Fruit fly (Drosophila melanogaster) whole organism, embryonic: ENCODE measurements around the gene mib2.
A peak's percentile ranks its signal among the peaks of the same experiment; 100 is the strongest.

Source experiments
- Adf1 ChIP-seq: fragments of 200-800 bp; sonication (Bioruptor generic); IDR thresholded peaks from 2 replicates; pipeline ENCODE4 v1.3.6; 2022; ENCODE audit warnings: missing biosample characterization, missing genetic modification characterization
- CG10267 ChIP-seq: fragments of 200-800 bp; sonication (Bioruptor generic); optimal IDR thresholded peaks from 2 replicates; lab custom pipeline; 2018; ENCODE audit warnings: missing biosample characterization, mild to moderate bottlenecking, missing genetic modification characterization, moderate library complexity
- CG10274 ChIP-seq: fragments of 200-800 bp; sonication (Bioruptor generic); optimal IDR thresholded peaks from 3 replicates; lab custom pipeline; 2017; ENCODE audit warnings: missing biosample characterization, mild to moderate bottlenecking, missing genetic modification characterization
- CG10366 ChIP-seq: fragments of 200-800 bp; sonication (Bioruptor generic); IDR thresholded peaks from 2 replicates; pipeline ENCODE4 v1.3.6; 2022; ENCODE audit warnings: missing biosample characterization, missing genetic modification characterization
- CG11723 ChIP-seq: fragments of 200-800 bp; sonication (Bioruptor generic); optimal IDR thresholded peaks from 2 replicates; lab custom pipeline; 2017; ENCODE audit warnings: missing biosample characterization, mild to moderate bottlenecking, missing genetic modification characterization
- CG12659 ChIP-seq: fragments of 200-800 bp; sonication (Bioruptor generic); optimal IDR thresholded peaks from 3 replicates; lab custom pipeline; 2017; ENCODE audit warnings: mild to moderate bottlenecking, missing biosample characterization, missing genetic modification reagents, missing genetic modification characterization
- CG14860 ChIP-seq: fragments of 200-800 bp; sonication (Bioruptor generic); IDR thresholded peaks from 3 replicates; pipeline ENCODE4 v1.3.6; 2022; ENCODE audit warnings: missing biosample characterization, missing genetic modification characterization; ENCODE audit not compliant: partially characterized antibody
- CG16863 ChIP-seq: fragments of 200-800 bp; sonication (Bioruptor generic); optimal IDR thresholded peaks from 3 replicates; lab custom pipeline; 2016; ENCODE audit warnings: missing biosample characterization, missing genetic modification characterization
- CG17328 ChIP-seq: fragments of 200-800 bp; sonication (Bioruptor generic); IDR thresholded peaks from 2 replicates; pipeline ENCODE4 v1.3.6; 2022; ENCODE audit warnings: missing biosample characterization, missing genetic modification characterization
- CG17568 ChIP-seq: fragments of 200-800 bp; sonication (Bioruptor generic); optimal IDR thresholded peaks from 2 replicates; lab custom pipeline; 2018; ENCODE audit warnings: missing biosample characterization, mild to moderate bottlenecking, missing genetic modification characterization, moderate library complexity
- CG18262 ChIP-seq: fragments of 200-800 bp; optimal IDR thresholded peaks from 3 replicates; lab custom pipeline; 2019; ENCODE audit warnings: missing biosample characterization, mild to moderate bottlenecking, missing genetic modification characterization, moderate library complexity
- CG31224 ChIP-seq: fragments of 200-800 bp; sonication (Bioruptor generic); IDR thresholded peaks from 2 replicates; pipeline ENCODE4 v1.3.6; 2022; ENCODE audit warnings: missing biosample characterization, missing genetic modification characterization
- CG34376 ChIP-seq: fragments of 200-800 bp; sonication (Bioruptor generic); optimal IDR thresholded peaks from 2 replicates; lab custom pipeline; 2018; ENCODE audit warnings: missing biosample characterization, mild to moderate bottlenecking, missing genetic modification characterization
- CG3847 ChIP-seq: fragments of 200-800 bp; sonication (Bioruptor generic); IDR thresholded peaks from 2 replicates; pipeline ENCODE4 v1.3.6; 2022; ENCODE audit warnings: missing biosample characterization, missing genetic modification characterization
- CG4617 ChIP-seq: fragments of 200-800 bp; sonication (Bioruptor generic); optimal IDR thresholded peaks from 3 replicates; lab custom pipeline; 2016; ENCODE audit warnings: missing biosample characterization, missing genetic modification characterization, borderline replicate concordance
- CG6254 ChIP-seq: fragments of 200-800 bp; sonication (Bioruptor generic); optimal IDR thresholded peaks from 3 replicates; lab custom pipeline; 2017; ENCODE audit warnings: mild to moderate bottlenecking, missing biosample characterization, missing genetic modification reagents, missing genetic modification characterization
- CG6854 ChIP-seq: fragments of 200-800 bp; sonication (Bioruptor generic); optimal IDR thresholded peaks from 3 replicates; lab custom pipeline; 2017; ENCODE audit warnings: missing biosample characterization, mild to moderate bottlenecking, missing genetic modification characterization
- CG7786 ChIP-seq: fragments of 200-800 bp; sonication (Bioruptor generic); optimal IDR thresholded peaks from 2 replicates; lab custom pipeline; 2016; ENCODE audit warnings: missing biosample characterization, missing genetic modification characterization
- CG8944 ChIP-seq: fragments of 200-800 bp; sonication (Bioruptor generic); optimal IDR thresholded peaks from 3 replicates; lab custom pipeline; 2016; ENCODE audit warnings: missing biosample characterization, missing genetic modification characterization
- CG9797 ChIP-seq: fragments of 200-800 bp; sonication (Bioruptor generic); optimal IDR thresholded peaks from 3 replicates; lab custom pipeline; 2018; ENCODE audit warnings: missing biosample characterization, mild to moderate bottlenecking, missing genetic modification characterization
- CTCF ChIP-seq: fragments of 200-800 bp; sonication (Bioruptor generic); optimal IDR thresholded peaks from 2 replicates; lab custom pipeline; 2017; ENCODE audit warnings: missing biosample characterization, mild to moderate bottlenecking, missing genetic modification characterization, moderate library complexity
- D19B ChIP-seq: fragments of 200-800 bp; sonication (Bioruptor generic); optimal IDR thresholded peaks from 2 replicates; lab custom pipeline; 2017; ENCODE audit warnings: missing biosample characterization, mild to moderate bottlenecking, missing genetic modification characterization
- Fer3 ChIP-seq: fragments of 200-800 bp; sonication (Bioruptor generic); optimal IDR thresholded peaks from 2 replicates; lab custom pipeline; 2018; ENCODE audit warnings: missing biosample characterization, mild to moderate bottlenecking, missing genetic modification characterization, moderate library complexity
- HLHmδ ChIP-seq: fragments of 200-800 bp; sonication (Bioruptor generic); optimal IDR thresholded peaks from 2 replicates; lab custom pipeline; 2018; ENCODE audit warnings: missing biosample characterization, mild to moderate bottlenecking, missing genetic modification characterization, moderate library complexity
- Hr51 ChIP-seq, 2 experiments: fragments of 200-800 bp; sonication (Bioruptor generic); optimal IDR thresholded peaks; 2 replicates in 1 of 2; 3 replicates in 1 of 2; lab custom pipeline; 2016 to 2018; ENCODE audit warnings: missing biosample characterization in 2 of 2, missing genetic modification characterization in 2 of 2, mild to moderate bottlenecking in 1 of 2, moderate library complexity in 1 of 2
- MESR4 ChIP-seq: fragments of 200-800 bp; sonication (Bioruptor generic); optimal IDR thresholded peaks from 2 replicates; lab custom pipeline; 2018; ENCODE audit warnings: missing biosample characterization, mild to moderate bottlenecking, missing genetic modification characterization, moderate library complexity
- MTF-1 ChIP-seq: fragments of 200-800 bp; sonication (Bioruptor generic); optimal IDR thresholded peaks from 2 replicates; lab custom pipeline; 2018; ENCODE audit warnings: missing biosample characterization, mild to moderate bottlenecking, missing genetic modification characterization, borderline replicate concordance
- Nf-YA ChIP-seq: fragments of 200-800 bp; sonication (Bioruptor generic); IDR thresholded peaks from 2 replicates; pipeline ENCODE4 v1.3.6; 2022; ENCODE audit warnings: missing biosample characterization, missing genetic modification characterization
- Pdp1 ChIP-seq, 2 experiments: fragments of 200-800 bp; sonication (Bioruptor generic); optimal IDR thresholded peaks; 3 replicates each; lab custom pipeline; 2016; ENCODE audit warnings: missing biosample characterization in 2 of 2, missing genetic modification characterization in 2 of 2, mild to moderate bottlenecking in 1 of 2, moderate library complexity in 1 of 2
- Sry-β ChIP-seq: fragments of 200-800 bp; sonication (Bioruptor generic); optimal IDR thresholded peaks from 2 replicates; lab custom pipeline; 2018; ENCODE audit warnings: missing biosample characterization, mild to moderate bottlenecking, missing genetic modification characterization, moderate library complexity
- Trl ChIP-seq, 3 experiments: fragments of >200 bp in 2 of 3; fragments of 200-800 bp in 1 of 3; sonication (Bioruptor generic) in 1 of 3; optimal IDR thresholded peaks; 2 replicates in 1 of 3; 3 replicates in 2 of 3; lab custom pipeline; 2016 to 2017; ENCODE audit warnings: missing biosample characterization in 1 of 3, missing genetic modification characterization in 1 of 3
- Xbp1 ChIP-seq: fragments of 200-800 bp; sonication (Bioruptor generic); optimal IDR thresholded peaks from 3 replicates; lab custom pipeline; 2016; ENCODE audit warnings: missing biosample characterization, mild to moderate bottlenecking, missing genetic modification characterization
- ac ChIP-seq: fragments of 200-800 bp; sonication (Bioruptor generic); optimal IDR thresholded peaks from 3 replicates; lab custom pipeline; 2017; ENCODE audit warnings: missing biosample characterization, mild to moderate bottlenecking, missing genetic modification characterization
- dpn ChIP-seq, 2 experiments: fragments of 200-800 bp; sonication (Bioruptor generic); optimal IDR thresholded peaks; 3 replicates each; lab custom pipeline; 2016; ENCODE audit warnings: missing biosample characterization in 2 of 2, missing genetic modification characterization in 2 of 2
- exex ChIP-seq: fragments of 200-800 bp; sonication (Bioruptor generic); optimal IDR thresholded peaks from 4 replicates; lab custom pipeline; 2018; ENCODE audit warnings: missing biosample characterization, mild to moderate bottlenecking, missing genetic modification characterization, moderate library complexity
- fd96Cb ChIP-seq: fragments of 200-800 bp; sonication (Bioruptor generic); optimal IDR thresholded peaks from 2 replicates; lab custom pipeline; 2018; ENCODE audit warnings: missing biosample characterization, mild to moderate bottlenecking, missing genetic modification characterization, moderate library complexity
- fru ChIP-seq: fragments of >200 bp; optimal IDR thresholded peaks from 2 replicates; lab custom pipeline; 2017
- grau ChIP-seq: fragments of 200-800 bp; optimal IDR thresholded peaks from 3 replicates; lab custom pipeline; 2019; ENCODE audit warnings: missing biosample characterization, mild to moderate bottlenecking, missing genetic modification characterization, moderate library complexity
- grn ChIP-seq: fragments of 200-800 bp; sonication (Bioruptor generic); optimal IDR thresholded peaks from 3 replicates; lab custom pipeline; 2017; ENCODE audit warnings: missing biosample characterization, missing genetic modification characterization
- hbn ChIP-seq: fragments of 200-800 bp; sonication (Bioruptor generic); IDR thresholded peaks from 2 replicates; pipeline ENCODE4 v1.3.6; 2022; ENCODE audit warnings: missing biosample characterization, missing genetic modification characterization; ENCODE audit not compliant: partially characterized antibody
- ind ChIP-seq: fragments of 200-800 bp; sonication (Bioruptor generic); optimal IDR thresholded peaks from 3 replicates; lab custom pipeline; 2016; ENCODE audit warnings: missing biosample characterization, missing genetic modification characterization
- inv ChIP-seq: fragments of 200-800 bp; sonication (Bioruptor generic); IDR thresholded peaks from 2 replicates; pipeline ENCODE4 v1.3.6; 2022; ENCODE audit warnings: missing biosample characterization, missing genetic modification characterization; ENCODE audit not compliant: partially characterized antibody
- maf-S ChIP-seq: fragments of 200-800 bp; sonication (Bioruptor generic); optimal IDR thresholded peaks from 2 replicates; lab custom pipeline; 2016; ENCODE audit warnings: missing biosample characterization, missing genetic modification characterization
- repo ChIP-seq: fragments of 200-800 bp; sonication (Bioruptor generic); optimal IDR thresholded peaks from 2 replicates; lab custom pipeline; 2016; ENCODE audit warnings: missing biosample characterization, missing genetic modification characterization
- scrt ChIP-seq: fragments of 200-800 bp; sonication (Bioruptor generic); optimal IDR thresholded peaks from 2 replicates; lab custom pipeline; 2018; ENCODE audit warnings: missing biosample characterization, mild to moderate bottlenecking, missing genetic modification characterization, moderate library complexity
- so ChIP-seq: fragments of 200-800 bp; sonication (Bioruptor generic); IDR thresholded peaks from 3 replicates; pipeline ENCODE4 v1.3.6; 2022; ENCODE audit warnings: missing biosample characterization, missing genetic modification characterization
- sr ChIP-seq: fragments of 200-800 bp; sonication (Bioruptor generic); IDR thresholded peaks from 3 replicates; pipeline ENCODE4 v1.3.6; 2022; ENCODE audit warnings: missing biosample characterization, missing genetic modification characterization
- ssp ChIP-seq: fragments of 200-800 bp; sonication (Bioruptor generic); IDR thresholded peaks from 2 replicates; pipeline ENCODE4 v1.3.6; 2022; ENCODE audit warnings: missing biosample characterization, missing genetic modification characterization
- wek ChIP-seq: fragments of 200-800 bp; sonication (Bioruptor generic); optimal IDR thresholded peaks from 3 replicates; lab custom pipeline; 2018; ENCODE audit warnings: missing biosample characterization, mild to moderate bottlenecking, missing genetic modification characterization, moderate library complexity

mib2 gene

DNA sequence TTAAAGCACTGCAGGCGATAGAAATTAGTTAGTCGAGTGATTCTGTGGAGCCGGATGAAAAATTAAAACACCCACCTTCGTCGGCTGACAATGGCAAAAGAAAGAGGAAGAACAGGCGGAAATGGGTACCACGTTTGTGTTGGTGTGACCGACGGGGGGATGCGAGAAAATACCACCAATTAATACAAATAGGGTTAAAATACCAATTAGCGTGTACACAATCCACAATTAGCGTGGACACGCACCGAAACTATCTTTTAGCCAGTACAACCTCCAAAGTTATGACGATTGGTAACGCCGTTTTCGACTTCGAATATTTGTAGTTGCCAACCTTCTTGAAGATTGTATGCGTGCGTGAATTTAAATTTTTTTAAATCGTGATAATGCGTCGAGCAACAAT is 25.1 kb upstream of the mib2 start, which contains the start of gene RpL30 (continued):
- TF ChIP-seq dpn (GFP tag; optimal IDR thresholded peaks at IDR 0.05; lab: Kevin White, UChicago) (peak; percentile 81 to 93), CG4617 (GFP tag; lab: Kevin White, UChicago) (peak; percentile 79), repo (GFP tag; lab: Kevin White, UChicago) (peak; percentile 90), exex (tag; lab: Kevin White, UChicago) (peak; percentile 81), grau (tag; lab: Kevin White, UChicago) (peak; percentile 80), inv (GFP tag; lab: Robert Waterston, UW) (peak; percentile 33; the same call in 1 of the 2 replicates), CG31224 (GFP tag; lab: Robert Waterston, UW) (peak; percentile 77), maf-S (GFP tag; lab: Kevin White, UChicago) (peak; percentile 90), Fer3 (tag; lab: Kevin White, UChicago) (peak; percentile 92), MESR4 (peak; percentile 100), CG7786 (GFP tag; lab: Kevin White, UChicago) (peak; percentile 82), Sry-β (GFP tag; lab: Kevin White, UChicago) (peak; percentile 61), MTF-1 (GFP tag; lab: Kevin White, UChicago) (peak; percentile 97), CG6854 (peak; percentile 95), Hr51 (GFP tag; optimal IDR thresholded peaks at IDR 0.05; lab: Kevin White, UChicago) (peak; percentile 79 to 84), CG14860 (GFP tag; lab: Robert Waterston, UW) (no peak), ind (GFP tag; lab: Kevin White, UChicago) (peak; percentile 62), Adf1 (GFP tag; lab: Robert Waterston, UW) (peak; percentile 72), CG8944 (GFP tag; lab: Kevin White, UChicago) (peak; percentile 73), CG18262 (tag; lab: Kevin White, UChicago) (peak; percentile 79), wek (GFP tag; lab: Kevin White, UChicago) (peak; percentile 90), scrt (GFP tag; lab: Kevin White, UChicago) (peak; percentile 92), ac (GFP tag; lab: Kevin White, UChicago) (peak; percentile 86), CG11723 (peak; percentile 89), CTCF (GFP tag; lab: Kevin White, UChicago) (peak; percentile 72), ssp (peak; percentile 76), CG6254 (GFP tag; lab: Kevin White, UChicago) (peak; percentile 87), CG3847 (GFP tag; lab: Robert Waterston, UW) (peak; percentile 96), grn (peak; percentile 90), CG34376 (GFP tag; lab: Kevin White, UChicago) (peak; percentile 98), HLHmδ (GFP tag; lab: Kevin White, UChicago) (peak; percentile 99), Trl (optimal IDR thresholded peaks at IDR 0.05; lab: Kevin White, UChicago) (peak in 1 of 2 experiments; percentile 12), Trl (GFP tag; optimal IDR thresholded peaks at IDR 0.05; lab: Kevin White, UChicago) (peak; percentile 94), Pdp1 (GFP tag; optimal IDR thresholded peaks at IDR 0.05; lab: Kevin White, UChicago) (peak; percentile 70 to 92), fd96Cb (tag; lab: Kevin White, UChicago) (peak; percentile 51), CG16863 (GFP tag; lab: Kevin White, UChicago) (peak; percentile 86), so (peak; percentile 92), hbn (peak; percentile 58), fru (lab: Kevin White, UChicago) (no peak), CG10366 (GFP tag; lab: Robert Waterston, UW) (peak; percentile 75), CG12659 (GFP tag; lab: Kevin White, UChicago) (peak; percentile 96), Nf-YA (GFP tag; lab: Robert Waterston, UW) (peak; percentile 79; the same call in 1 of the 2 replicates), Xbp1 (GFP tag; lab: Kevin White, UChicago) (peak; percentile 87), sr (GFP tag; lab: Robert Waterston, UW) (peak; percentile 89), CG10267 (tag; lab: Kevin White, UChicago) (peak; percentile 92), CG17328 (GFP tag; lab: Robert Waterston, UW) (peak; percentile 92), D19B (peak; percentile 42), CG17568 (GFP tag; lab: Kevin White, UChicago) (peak; percentile 91), CG9797 (GFP tag; lab: Kevin White, UChicago) (peak; percentile 100), CG10274 (GFP tag; lab: Kevin White, UChicago) (peak; percentile 79)
